Worm (Caenorhabditis elegans) whole organism, young adult: ENCODE measurements around the gene Y73F8A.14.
"Not testable (repeated sequence)": the region's sequence is repeated elsewhere in the genome, so short reads cannot be mapped to it uniquely, and the experiment has no call there.

Source experiments
- B0019.2 ChIP-seq: fragments of 200-800 bp; sonication (Bioruptor generic); conservative IDR thresholded peaks from 2 replicates; pipeline ENCODE4 v1.3.6; 2022; ENCODE audit warnings: missing genetic modification reagents, missing genetic modification characterization, missing compliant biosample characterization
- B0261.1 ChIP-seq: sonication (generic microtip); optimal IDR thresholded peaks from 2 replicates; lab custom pipeline; 2016; ENCODE audit warnings: mild to moderate bottlenecking, missing genetic modification characterization, moderate library complexity, missing compliant biosample characterization
- C06A6.2 ChIP-seq: fragments of 200-800 bp; sonication (Bioruptor generic); conservative IDR thresholded peaks from 2 replicates; pipeline ENCODE4 v1.3.6; 2022; ENCODE audit warnings: missing genetic modification characterization, missing compliant biosample characterization
- D2030.7 ChIP-seq: fragments of 200-800 bp; sonication (Bioruptor generic); IDR thresholded peaks from 2 replicates; pipeline ENCODE4 v1.3.6; 2022; ENCODE audit warnings: missing genetic modification reagents, missing genetic modification characterization, missing compliant biosample characterization
- Y53F4B.3 ChIP-seq: fragments of 200-800 bp; sonication (Bioruptor generic); IDR thresholded peaks from 2 replicates; pipeline ENCODE4 v1.3.6; 2022; ENCODE audit warnings: missing genetic modification reagents, missing genetic modification characterization, missing compliant biosample characterization
- Y56A3A.18 ChIP-seq: fragments of 200-800 bp; sonication (Bioruptor generic); IDR thresholded peaks from 2 replicates; pipeline ENCODE4 v1.3.6; 2022; ENCODE audit warnings: missing genetic modification reagents, missing genetic modification characterization, missing compliant biosample characterization
- Y67H2A.10 ChIP-seq: fragments of 200-800 bp; sonication (Bioruptor generic); conservative IDR thresholded peaks from 2 replicates; pipeline ENCODE4 v1.3.6; 2022; ENCODE audit warnings: missing genetic modification reagents, missing genetic modification characterization, missing compliant biosample characterization
- ZK185.1 ChIP-seq: sonication (generic microtip); optimal IDR thresholded peaks from 2 replicates; lab custom pipeline; 2016; ENCODE audit warnings: mild to moderate bottlenecking, missing genetic modification characterization, missing compliant biosample characterization; ENCODE audit not compliant: poor library complexity, severe bottlenecking
- akir-1 ChIP-seq: fragments of 200-800 bp; sonication (Bioruptor generic); optimal IDR thresholded peaks from 2 replicates; lab custom pipeline; 2018; ENCODE audit warnings: mild to moderate bottlenecking, missing genetic modification characterization, moderate library complexity, missing compliant biosample characterization
- aptf-3 ChIP-seq: fragments of 200-800 bp; sonication (Bioruptor generic); IDR thresholded peaks from 2 replicates; pipeline ENCODE4 v1.3.6; 2022; ENCODE audit warnings: missing genetic modification characterization, missing compliant biosample characterization
- attf-6 ChIP-seq: fragments of 200-800 bp; sonication (Bioruptor generic); IDR thresholded peaks from 2 replicates; pipeline ENCODE4 v1.3.6; 2022; ENCODE audit warnings: missing genetic modification reagents, missing genetic modification characterization, missing compliant biosample characterization
- cebp-2 ChIP-seq: fragments of 200-800 bp; sonication (Bioruptor generic); IDR thresholded peaks from 2 replicates; pipeline ENCODE4 v1.3.6; 2022; ENCODE audit warnings: missing genetic modification characterization, missing compliant biosample characterization
- ceh-100 ChIP-seq: fragments of 200-800 bp; sonication (Bioruptor generic); IDR thresholded peaks from 2 replicates; pipeline ENCODE4 v1.3.6; 2022; ENCODE audit warnings: missing genetic modification reagents, missing genetic modification characterization, missing compliant biosample characterization
- ceh-91 ChIP-seq: fragments of 200-800 bp; sonication (Bioruptor generic); IDR thresholded peaks from 2 replicates; pipeline ENCODE4 v1.3.6; 2022; ENCODE audit warnings: missing genetic modification reagents, missing genetic modification characterization, missing compliant biosample characterization
- chd-7 ChIP-seq: sonication (generic microtip); optimal IDR thresholded peaks from 2 replicates; lab custom pipeline; 2016; ENCODE audit warnings: mild to moderate bottlenecking, missing genetic modification characterization, moderate library complexity, missing compliant biosample characterization
- dox-1 ChIP-seq: fragments of 200-800 bp; sonication (Bioruptor generic); IDR thresholded peaks from 2 replicates; pipeline ENCODE4 v1.3.6; 2022; ENCODE audit warnings: missing genetic modification reagents, missing genetic modification characterization, missing compliant biosample characterization
- dpl-1 ChIP-seq: fragments of 150-350 bp; optimal IDR thresholded peaks from 2 replicates; lab custom pipeline; 2014; ENCODE audit warnings: missing biosample characterization, missing genetic modification reagents, missing genetic modification characterization
- ekl-4 ChIP-seq: fragments of 200-800 bp; sonication (Bioruptor generic); IDR thresholded peaks from 2 replicates; pipeline ENCODE4 v1.3.6; 2022; ENCODE audit warnings: missing genetic modification reagents, missing genetic modification characterization, missing compliant biosample characterization
- fkh-3 ChIP-seq: sonication (generic microtip); optimal IDR thresholded peaks from 2 replicates; lab custom pipeline; 2016; ENCODE audit warnings: mild to moderate bottlenecking, missing genetic modification characterization, missing compliant biosample characterization
- hmg-1.2 ChIP-seq: fragments of 200-800 bp; sonication (Bioruptor generic); IDR thresholded peaks from 2 replicates; pipeline ENCODE4 v1.3.6; 2022; ENCODE audit warnings: missing genetic modification reagents, missing genetic modification characterization, missing compliant biosample characterization
- lag-1 ChIP-seq: fragments of 200-800 bp; sonication (Bioruptor generic); IDR thresholded peaks from 2 replicates; pipeline ENCODE4 v1.3.6; 2022; ENCODE audit warnings: missing genetic modification reagents, missing genetic modification characterization, missing compliant biosample characterization
- lin-26 ChIP-seq: fragments of 200-800 bp; sonication (Bioruptor generic); IDR thresholded peaks from 2 replicates; pipeline ENCODE4 v1.3.6; 2022; ENCODE audit warnings: missing genetic modification reagents, missing genetic modification characterization, missing compliant biosample characterization
- lir-1 ChIP-seq: fragments of 200-800 bp; sonication (Bioruptor generic); conservative IDR thresholded peaks from 2 replicates; pipeline ENCODE4 v1.3.6; 2022; ENCODE audit warnings: missing genetic modification reagents, missing genetic modification characterization, missing compliant biosample characterization
- nfyb-1 ChIP-seq: fragments of 200-800 bp; sonication (Bioruptor generic); IDR thresholded peaks from 2 replicates; pipeline ENCODE4 v1.3.6; 2022; ENCODE audit warnings: missing genetic modification reagents, missing genetic modification characterization, missing compliant biosample characterization
- nhr-80 ChIP-seq: sonication (generic microtip); optimal IDR thresholded peaks from 2 replicates; lab custom pipeline; 2016; ENCODE audit warnings: missing genetic modification characterization, missing compliant biosample characterization
- nhr-90 ChIP-seq: sonication (generic microtip); optimal IDR thresholded peaks from 2 replicates; lab custom pipeline; 2016; ENCODE audit warnings: missing genotype, mild to moderate bottlenecking, missing genetic modification characterization, missing compliant biosample characterization
- pbrm-1 ChIP-seq: fragments of 200-800 bp; sonication (Bioruptor generic); IDR thresholded peaks from 2 replicates; pipeline ENCODE4 v1.3.6; 2022; ENCODE audit warnings: missing genetic modification reagents, missing genetic modification characterization, missing compliant biosample characterization
- rpc-1 ChIP-seq, 2 experiments: fragments of 150-350 bp in 1 of 2; sonication (generic microtip) in 1 of 2; optimal IDR thresholded peaks; 2 replicates each; lab custom pipeline; 2014 to 2018; ENCODE audit warnings: missing biosample characterization in 1 of 2, missing genetic modification characterization in 1 of 2, missing genetic modification reagents in 1 of 2, missing genotype in 1 of 2
- snpc-3.4 ChIP-seq: sonication (generic microtip); optimal IDR thresholded peaks from 2 replicates; lab custom pipeline; 2017; ENCODE audit warnings: missing genetic modification characterization, mild to moderate bottlenecking, missing compliant biosample characterization, antibody characterized with exemption, moderate library complexity, missing genotype, missing genetic modification reagents
- snpc-4 ChIP-seq, 5 experiments: fragments of 150-350 bp in 1 of 5; sonication (generic microtip) in 4 of 5; optimal IDR thresholded peaks; 2 replicates each; lab custom pipeline; 2014 to 2018; ENCODE audit warnings: missing genetic modification characterization in 5 of 5, missing biosample characterization in 3 of 5, antibody characterized with exemption in 2 of 5, mild to moderate bottlenecking in 2 of 5, missing compliant biosample characterization in 2 of 5, missing genotype in 2 of 5, moderate library complexity in 2 of 5, missing genetic modification reagents in 1 of 5
- tbp1 ChIP-seq: fragments of 200-800 bp; sonication (Bioruptor generic); optimal IDR thresholded peaks from 2 replicates; lab custom pipeline; 2018; ENCODE audit warnings: mild to moderate bottlenecking, missing genetic modification characterization, missing compliant biosample characterization
- tbx-9 ChIP-seq: sonication (generic microtip); optimal IDR thresholded peaks from 2 replicates; lab custom pipeline; 2016; ENCODE audit warnings: borderline replicate concordance, missing genetic modification characterization, inconsistent platforms, missing compliant biosample characterization
- unc-130 ChIP-seq: sonication (generic microtip); optimal IDR thresholded peaks from 2 replicates; lab custom pipeline; 2016; ENCODE audit warnings: missing genetic modification reagents, missing genetic modification characterization, missing compliant biosample characterization
- ztf-25 ChIP-seq: fragments of 200-800 bp; sonication (Bioruptor generic); IDR thresholded peaks from 2 replicates; pipeline ENCODE4 v1.3.6; 2022; ENCODE audit warnings: missing genetic modification reagents, missing genetic modification characterization, missing compliant biosample characterization

Gene Y73F8A.14

DNA sequence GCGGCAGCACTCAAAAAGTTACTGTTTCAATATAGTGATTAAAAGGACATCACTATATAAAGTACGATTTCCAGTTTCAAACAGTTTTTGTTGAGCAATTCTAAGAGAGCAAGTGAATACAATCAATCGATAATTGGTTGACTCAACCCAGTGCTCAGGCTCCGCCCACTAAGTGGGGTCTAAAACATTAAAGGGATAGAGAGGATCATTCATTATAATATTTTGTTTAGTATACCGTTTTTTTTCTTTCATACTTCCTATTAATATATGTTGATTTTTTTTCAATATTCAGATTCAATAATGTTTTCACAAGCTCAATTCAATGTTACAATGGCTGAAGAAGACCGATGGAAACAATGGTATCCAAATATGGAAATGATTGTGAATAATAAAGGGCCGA, 4.7 kb upstream of the Y73F8A.14 start, which contains the start of gene tbx-39:
tbx-39 (plus strand) TSS at position 301 of the 400 bp plus-strand sequence.
- TF ChIP-seq ceh-91 (GFP tag; lab: Robert Waterston, UW) (no peak), fkh-3 (tag; lab: Kevin White, UChicago) (no peak), dpl-1 (no peak), cebp-2 (GFP tag; lab: Robert Waterston, UW) (no peak), ztf-25 (GFP tag; lab: Robert Waterston, UW) (no peak), Y67H2A.10 (GFP tag; lab: Robert Waterston, UW) (no peak), ZK185.1 (tag; lab: Kevin White, UChicago) (no peak), ekl-4 (GFP tag; lab: Robert Waterston, UW) (no peak), Y53F4B.3 (GFP tag; lab: Robert Waterston, UW) (no peak), akir-1 (GFP tag; lab: Kevin White, UChicago) (no peak), nhr-80 (tag; lab: Kevin White, UChicago) (no peak), unc-130 (GFP tag; lab: Kevin White, UChicago) (no peak), snpc-3.4 (tag; lab: Kevin White, UChicago) (no peak), chd-7 (tag; lab: Kevin White, UChicago) (no peak), lir-1 (no peak), nfyb-1 (GFP tag; lab: Robert Waterston, UW) (no peak), nhr-90 (tag; lab: Kevin White, UChicago) (no peak)

DNA sequence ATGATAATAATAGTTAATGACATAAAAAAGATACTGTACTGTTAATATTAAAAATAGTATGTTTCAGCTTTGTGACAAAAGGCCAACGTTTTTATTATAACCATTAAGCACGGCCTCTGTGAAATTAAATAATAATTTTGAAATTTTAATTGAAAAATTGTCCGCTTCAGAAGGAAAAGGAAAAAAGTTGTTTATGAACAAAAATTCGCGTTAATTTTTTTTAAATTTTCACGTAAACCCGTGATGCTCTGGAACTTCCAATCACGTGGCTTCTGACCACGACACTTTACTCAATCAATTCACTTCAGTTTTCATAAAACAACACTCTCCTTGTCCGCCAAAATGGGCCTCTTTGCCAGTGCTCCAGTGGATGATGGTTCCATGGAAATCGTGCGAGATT, 2.4 kb upstream of the Y73F8A.14 start, which contains the start of gene Y73F8A.15:
Y73F8A.15 (plus strand) TSS at position 301 of the 400 bp plus-strand sequence.
- TF ChIP-seq lag-1 (GFP tag; lab: Robert Waterston, UW) = no peak
- no peak for TF ChIP-seq tbx-9 (tag; lab: Kevin White, UChicago)
- TF ChIP-seq dox-1 (GFP tag; lab: Robert Waterston, UW) = no peak
- TF ChIP-seq aptf-3 (GFP tag; lab: Robert Waterston, UW) = no peak
- TF ChIP-seq snpc-3.4 (tag; lab: Kevin White, UChicago) = no peak
- no peak for TF ChIP-seq C06A6.2
- no peak for TF ChIP-seq pbrm-1 (GFP tag; lab: Robert Waterston, UW)

DNA sequence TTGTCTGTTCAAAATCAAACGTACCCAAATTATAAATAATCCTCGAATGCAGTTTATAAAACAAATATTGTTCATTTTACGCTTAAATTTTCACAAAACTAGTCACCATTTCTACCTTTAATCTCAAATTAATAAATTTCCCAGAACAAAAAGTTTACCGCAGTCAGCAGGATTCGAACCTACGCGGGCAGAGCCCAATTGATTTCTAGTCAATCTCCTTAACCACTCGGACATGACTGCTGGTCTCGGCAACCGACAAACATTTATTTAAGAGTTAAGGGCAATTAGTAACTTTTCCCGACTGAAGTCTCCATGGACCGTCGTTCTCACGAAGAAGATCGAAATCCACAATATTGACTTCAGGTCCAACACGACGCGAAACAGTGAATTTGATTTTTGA, 562 bp downstream of the Y73F8A.14 start:
- TF ChIP-seq pbrm-1 (GFP tag; lab: Robert Waterston, UW) (0 out of 2 replicates have a peak, but pooled peaks have one; percentile 47), attf-6 (GFP tag; lab: Robert Waterston, UW) (peak; percentile 98), ceh-100 (GFP tag; lab: Robert Waterston, UW) (0 out of 2 replicates have a peak, but pooled peaks have one; percentile 17), hmg-1.2 (GFP tag; lab: Robert Waterston, UW) (peak; percentile 54; the same call in 1 of the 2 replicates), B0019.2 (0 out of 2 replicates have a peak, but pooled peaks have one; percentile 3), snpc-4 (tag; optimal IDR thresholded peaks at IDR 0.05; lab: Kevin White, UChicago) (peak in 3 of 4 experiments; percentile 33 to 95 (median 91)), Y56A3A.18 (GFP tag; lab: Robert Waterston, UW) (peak; percentile 64; the same call in 1 of the 2 replicates), B0261.1 (tag; lab: Kevin White, UChicago) (peak; percentile 62), rpc-1 (optimal IDR thresholded peaks at IDR 0.05; lab: Kevin White, UChicago) (peak; percentile 43), rpc-1 (tag; optimal IDR thresholded peaks at IDR 0.05; lab: Kevin White, UChicago) (peak; percentile 64), D2030.7 (GFP tag; lab: Robert Waterston, UW) (peak; percentile 58), tbp1 (GFP tag; lab: Kevin White, UChicago) (peak; percentile 86), lin-26 (GFP tag; lab: Robert Waterston, UW) (peak; percentile 77)
- not testable (repeated sequence) for TF ChIP-seq snpc-4 (GFP tag; optimal IDR thresholded peaks at IDR 0.05; lab: Kevin White, UChicago)
- TF ChIP-seq, all 124 proteins: peak for 12; not testable (repeated sequence) for 112
